Fruit fly (Drosophila melanogaster) Kc167 (cell line): ENCODE data around the gene CalpB.

Source experiments
- Myc ChIP-seq: fragments of >200 bp; optimal IDR thresholded peaks from 2 replicates; lab custom pipeline; 2017; ENCODE audit warnings: missing external identifiers
- h ChIP-seq: fragments of >200 bp; optimal IDR thresholded peaks from 3 replicates; lab custom pipeline; 2018; ENCODE audit warnings: missing external identifiers
- psq ChIP-seq: fragments of >200 bp; optimal IDR thresholded peaks from 2 replicates; lab custom pipeline; 2017; ENCODE audit warnings: missing external identifiers
- ttk ChIP-seq: sonication (Bioruptor generic); optimal IDR thresholded peaks from 2 replicates; lab custom pipeline; 2017; ENCODE audit warnings: missing external identifiers

DNA sequence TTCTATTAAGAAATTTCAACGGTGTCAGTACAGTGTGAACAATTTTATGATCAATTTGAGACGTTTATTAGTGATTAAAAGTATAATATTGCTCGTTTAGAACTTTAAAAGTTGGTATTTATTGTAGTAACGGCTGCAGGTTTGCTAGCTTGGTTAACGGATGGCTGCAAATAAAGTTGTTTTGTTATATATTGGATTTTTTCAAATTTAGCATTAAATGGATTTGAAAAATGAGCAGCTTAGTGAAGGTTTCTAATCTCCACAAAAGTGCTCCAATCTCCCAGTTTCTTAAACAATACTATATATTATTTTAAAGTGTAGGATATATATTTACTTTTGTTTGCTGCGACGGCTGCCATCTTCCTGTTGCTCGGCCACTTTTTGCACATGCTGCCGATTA lies 16.5 kb upstream of the CalpB start:
- TF ChIP-seq psq (lab: Kevin White, UChicago): no peak
- no peak for TF ChIP-seq h (lab: Kevin White, UChicago)
- no peak for TF ChIP-seq Myc
- TF ChIP-seq ttk (lab: Kevin White, UChicago): no peak
